Worm (Caenorhabditis elegans): ENCODE data around the gene ins-39.

DNA sequence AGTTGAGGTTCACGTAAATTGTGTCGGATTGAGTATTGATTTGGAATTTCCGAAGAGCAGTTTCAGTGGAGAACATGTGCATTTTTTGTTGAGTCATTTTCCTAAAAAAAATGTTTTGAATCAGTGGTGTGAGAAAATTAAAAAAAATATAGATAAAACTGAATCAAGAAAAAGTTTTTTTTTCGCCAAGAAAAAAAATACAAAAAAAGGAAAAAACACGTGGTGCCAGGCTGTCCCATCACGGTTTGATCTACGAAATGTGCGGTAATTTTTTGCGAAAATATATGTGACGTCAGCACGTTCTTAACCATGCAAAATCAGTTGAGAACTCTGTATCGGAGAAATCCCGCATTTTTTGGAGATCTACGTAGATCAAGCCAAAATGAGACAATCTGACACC is 49.7 kb upstream of the ins-39 start, which contains the start of gene F56C3.9:
- TF ChIP-seq elt-3 (tag; optimal IDR thresholded peaks at IDR 0.05), result no peak
- no peak for TF ChIP-seq nhr-12 (tag; optimal IDR thresholded peaks at IDR 0.05)
- no peak for TF ChIP-seq lir-3 (tag; optimal IDR thresholded peaks at IDR 0.05; ENCODE audit: poor library complexity)

All from whole organism, L1 larva.